Fruit fly (Drosophila melanogaster): ENCODE results near the gene GstT3.

GstT3 gene

DNA sequence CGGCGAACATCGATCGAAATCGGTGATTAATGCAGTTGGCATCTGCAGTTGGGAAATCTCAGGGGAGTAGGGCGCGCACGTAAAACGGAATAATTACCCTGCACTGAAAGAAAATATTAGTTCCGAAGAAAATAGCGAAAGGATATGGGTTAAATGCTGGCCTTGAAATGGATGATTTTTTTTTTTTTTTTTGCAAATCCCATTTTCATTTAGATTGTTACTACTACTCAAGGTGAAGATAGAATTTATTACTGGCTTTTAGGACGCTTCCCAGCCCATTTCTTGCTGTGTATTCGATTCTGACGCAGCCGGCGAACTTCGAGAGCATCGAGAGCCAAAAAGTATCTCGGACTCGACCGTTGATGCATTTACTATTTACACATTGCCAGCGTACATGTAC lies 51.8 kb downstream of the GstT3 start (continued):
- TF ChIP-seq chn (GFP tag; optimal IDR thresholded peaks at IDR 0.05), result peak; percentile 5
- TF ChIP-seq MBD-R2 (GFP tag; IDR thresholded peaks at IDR 0.05), result peak; percentile 33; the same call in 1 of the 2 replicates
- TF ChIP-seq CG10654 (GFP tag; optimal IDR thresholded peaks at IDR 0.05), result peak; percentile 5
- TF ChIP-seq Xbp1 (GFP tag; optimal IDR thresholded peaks at IDR 0.05), result peak; percentile 43
- TF ChIP-seq chif (GFP tag; optimal IDR thresholded peaks at IDR 0.05), result peak; percentile 21 to 53
- TF ChIP-seq CG16815 (GFP tag; optimal IDR thresholded peaks at IDR 0.05), result peak; percentile 8
- TF ChIP-seq CG4730 (GFP tag; IDR thresholded peaks at IDR 0.05), result 0 out of 2 replicates have a peak, but pooled peaks have one; percentile 23
- TF ChIP-seq insv (GFP tag; optimal IDR thresholded peaks at IDR 0.05), result no peak
- no peak for TF ChIP-seq HmgD (GFP tag; optimal IDR thresholded peaks at IDR 0.05)
- peak; percentile 29 for TF ChIP-seq tx (GFP tag; optimal IDR thresholded peaks at IDR 0.05)
- TF ChIP-seq lola (GFP tag; optimal IDR thresholded peaks at IDR 0.05), result peak in 1 of 3 experiments; percentile 8
- peak; percentile 34 for TF ChIP-seq maf-S (GFP tag; optimal IDR thresholded peaks at IDR 0.05)
- no peak for TF ChIP-seq sc (optimal IDR thresholded peaks at IDR 0.05)
- TF ChIP-seq sc (GFP tag; optimal IDR thresholded peaks at IDR 0.05), result no peak
- peak; percentile 20 for TF ChIP-seq Ssrp (tag; optimal IDR thresholded peaks at IDR 0.05)
- peak; percentile 16 for TF ChIP-seq fd3F (GFP tag; optimal IDR thresholded peaks at IDR 0.05)
- TF ChIP-seq org-1 (GFP tag; optimal IDR thresholded peaks at IDR 0.05), result no peak
- TF ChIP-seq dan (GFP tag; IDR thresholded peaks at IDR 0.05), result no peak
- peak; percentile 40 for TF ChIP-seq shn (GFP tag; optimal IDR thresholded peaks at IDR 0.05)
- TF ChIP-seq Tbp (GFP tag; optimal IDR thresholded peaks at IDR 0.05), result no peak
- TF ChIP-seq Asciz (GFP tag; optimal IDR thresholded peaks at IDR 0.05), result no peak
- peak; percentile 10 for TF ChIP-seq CG8388 (GFP tag; optimal IDR thresholded peaks at IDR 0.05)
- TF ChIP-seq CG6689 (GFP tag; IDR thresholded peaks at IDR 0.05), result peak; percentile 51
- no peak for TF ChIP-seq tna (GFP tag; IDR thresholded peaks at IDR 0.05; ENCODE audit: partially characterized antibody)
- peak; percentile 45 for TF ChIP-seq pum (GFP tag; optimal IDR thresholded peaks at IDR 0.05)
- no peak for TF ChIP-seq CG2889 (GFP tag; IDR thresholded peaks at IDR 0.05)
- TF ChIP-seq CG2120 (GFP tag; optimal IDR thresholded peaks at IDR 0.05), result peak; percentile 43
- no peak for TF ChIP-seq sug (tag; optimal IDR thresholded peaks at IDR 0.05)
- no peak for TF ChIP-seq ham (GFP tag; IDR thresholded peaks at IDR 0.05)
- TF ChIP-seq bsh (GFP tag; optimal IDR thresholded peaks at IDR 0.05), result peak in 1 of 2 experiments; percentile 59
- no peak for TF ChIP-seq Bgb (GFP tag; IDR thresholded peaks at IDR 0.05; ENCODE audit: partially characterized antibody)
- no peak for TF ChIP-seq Neu2 (GFP tag; optimal IDR thresholded peaks at IDR 0.05; ENCODE audit: borderline replicate concordance)
- peak; percentile 42; the same call in 1 of the 2 replicates for TF ChIP-seq CG32772 (GFP tag; IDR thresholded peaks at IDR 0.05)
- no peak for TF ChIP-seq pros (GFP tag; optimal IDR thresholded peaks at IDR 0.05)
- no peak for TF ChIP-seq nom (GFP tag; optimal IDR thresholded peaks at IDR 0.05)
- peak; percentile 65 for TF ChIP-seq CG11504 (tag; optimal IDR thresholded peaks at IDR 0.05)
- TF ChIP-seq zfh2 (GFP tag; optimal IDR thresholded peaks at IDR 0.05), result peak; percentile 18
- no peak for TF ChIP-seq h (optimal IDR thresholded peaks at IDR 0.05)
- no peak for TF ChIP-seq gsb (GFP tag; IDR thresholded peaks at IDR 0.05)
- no peak for TF ChIP-seq CG8765 (GFP tag; IDR thresholded peaks at IDR 0.05)
- TF ChIP-seq CoRest (tag; optimal IDR thresholded peaks at IDR 0.05), result peak; percentile 56
- no peak for TF ChIP-seq pita (GFP tag; optimal IDR thresholded peaks at IDR 0.05)
- 0 out of 3 replicates have a peak, but pooled peaks have one; percentile 42 for TF ChIP-seq CG11695 (GFP tag; IDR thresholded peaks at IDR 0.05)
- TF ChIP-seq ap (GFP tag; IDR thresholded peaks at IDR 0.05), result 0 out of 2 replicates have a peak, but pooled peaks have one; percentile 12
- peak; percentile 48 for TF ChIP-seq CG12391 (tag; optimal IDR thresholded peaks at IDR 0.05)
- TF ChIP-seq br (optimal IDR thresholded peaks at IDR 0.05), result no peak
- TF ChIP-seq CG8281 (tag; optimal IDR thresholded peaks at IDR 0.05), result no peak
- TF ChIP-seq CG6175 (GFP tag; IDR thresholded peaks at IDR 0.05), result no peak
- TF ChIP-seq Sry-δ (GFP tag; optimal IDR thresholded peaks at IDR 0.05), result peak; percentile 1
- TF ChIP-seq gcm2 (GFP tag; optimal IDR thresholded peaks at IDR 0.05), result no peak
- no peak for TF ChIP-seq H15 (GFP tag; IDR thresholded peaks at IDR 0.05)
- 0 out of 2 replicates have a peak, but pooled peaks have one; percentile 39 for TF ChIP-seq E2f1 (GFP tag; IDR thresholded peaks at IDR 0.05)

All from whole organism, embryonic.